Fruit fly (Drosophila melanogaster) whole organism, embryonic: ENCODE data around the gene Tre1.

Experiments
- CG10462 ChIP-seq: fragments of 200-800 bp; sonication (Bioruptor generic); optimal IDR thresholded peaks from 2 replicates; lab custom pipeline; 2016; ENCODE audit warnings: missing biosample characterization, missing genetic modification characterization
- CG11504 ChIP-seq: fragments of 200-800 bp; sonication (Bioruptor generic); optimal IDR thresholded peaks from 3 replicates; lab custom pipeline; 2019; ENCODE audit warnings: missing biosample characterization, mild to moderate bottlenecking, missing genetic modification characterization, moderate library complexity
- CG12155 ChIP-seq: fragments of 200-800 bp; sonication (Bioruptor generic); optimal IDR thresholded peaks from 3 replicates; lab custom pipeline; 2016; ENCODE audit warnings: missing biosample characterization, missing genetic modification characterization
- CG1233 ChIP-seq: fragments of 200-800 bp; sonication (Bioruptor generic); optimal IDR thresholded peaks from 4 replicates; lab custom pipeline; 2018; ENCODE audit warnings: missing biosample characterization, mild to moderate bottlenecking, missing genetic modification characterization
- CG13624 ChIP-seq: fragments of 200-800 bp; sonication (Bioruptor generic); optimal IDR thresholded peaks from 2 replicates; lab custom pipeline; 2016; ENCODE audit warnings: missing biosample characterization, missing genetic modification characterization
- CG17802 ChIP-seq: fragments of 200-800 bp; sonication (Bioruptor generic); optimal IDR thresholded peaks from 2 replicates; lab custom pipeline; 2018; ENCODE audit warnings: missing biosample characterization, mild to moderate bottlenecking, missing genetic modification characterization, moderate library complexity
- CG18619 ChIP-seq: fragments of 200-800 bp; sonication (Bioruptor generic); optimal IDR thresholded peaks from 3 replicates; lab custom pipeline; 2017; ENCODE audit warnings: missing biosample characterization, mild to moderate bottlenecking, missing genetic modification characterization
- CG30403 ChIP-seq: fragments of 200-800 bp; sonication (Bioruptor generic); optimal IDR thresholded peaks from 3 replicates; lab custom pipeline; 2016; ENCODE audit warnings: missing biosample characterization, missing genetic modification characterization
- CG31224 ChIP-seq: fragments of 200-800 bp; sonication (Bioruptor generic); IDR thresholded peaks from 2 replicates; pipeline ENCODE4 v1.3.6; 2022; ENCODE audit warnings: missing biosample characterization, missing genetic modification characterization
- CG31388 ChIP-seq: fragments of 200-800 bp; sonication (Bioruptor generic); optimal IDR thresholded peaks from 2 replicates; lab custom pipeline; 2016; ENCODE audit warnings: missing biosample characterization, missing genetic modification characterization
- CG31441 ChIP-seq: fragments of 200-800 bp; sonication (Bioruptor generic); IDR thresholded peaks from 2 replicates; pipeline ENCODE4 v1.3.6; 2022; ENCODE audit warnings: missing biosample characterization, missing genetic modification characterization
- CG32772 ChIP-seq: fragments of 200-800 bp; sonication (Bioruptor generic); IDR thresholded peaks from 2 replicates; pipeline ENCODE4 v1.3.6; 2022; ENCODE audit warnings: missing biosample characterization, missing genetic modification characterization
- CG3838 ChIP-seq: fragments of 200-800 bp; sonication (Bioruptor generic); optimal IDR thresholded peaks from 3 replicates; lab custom pipeline; 2016; ENCODE audit warnings: missing biosample characterization, missing genetic modification characterization
- CG4707 ChIP-seq: fragments of 200-800 bp; sonication (Bioruptor generic); optimal IDR thresholded peaks from 2 replicates; lab custom pipeline; 2018; ENCODE audit warnings: missing biosample characterization, mild to moderate bottlenecking, missing genetic modification characterization, moderate library complexity
- CG5180 ChIP-seq: fragments of 200-800 bp; sonication (Bioruptor generic); optimal IDR thresholded peaks from 3 replicates; lab custom pipeline; 2017; ENCODE audit warnings: missing biosample characterization, missing genetic modification characterization, mild to moderate bottlenecking, moderate library complexity, missing genetic modification reagents
- CG6654 ChIP-seq: fragments of 200-800 bp; sonication (Bioruptor generic); optimal IDR thresholded peaks from 2 replicates; lab custom pipeline; 2017; ENCODE audit warnings: missing biosample characterization, mild to moderate bottlenecking, missing genetic modification characterization
- CG7357 ChIP-seq: fragments of 200-800 bp; sonication (Bioruptor generic); IDR thresholded peaks from 3 replicates; pipeline ENCODE4 v1.3.6; 2022; ENCODE audit warnings: missing biosample characterization, missing genetic modification characterization
- CG9727 ChIP-seq: fragments of 200-800 bp; sonication (Bioruptor generic); optimal IDR thresholded peaks from 3 replicates; lab custom pipeline; 2017; ENCODE audit warnings: missing biosample characterization, mild to moderate bottlenecking, missing genetic modification characterization
- CrebB ChIP-seq: fragments of 200-800 bp; sonication (Bioruptor generic); optimal IDR thresholded peaks from 3 replicates; lab custom pipeline; 2018; ENCODE audit warnings: missing biosample characterization, mild to moderate bottlenecking, missing genetic modification characterization
- Dek ChIP-seq: fragments of 200-800 bp; sonication (Bioruptor generic); optimal IDR thresholded peaks from 3 replicates; lab custom pipeline; 2019; ENCODE audit warnings: missing biosample characterization, mild to moderate bottlenecking, missing genetic modification characterization, moderate library complexity
- Dfd ChIP-seq, 2 experiments: fragments of >200 bp; optimal IDR thresholded peaks; 2 replicates each; lab custom pipeline; 2017; ENCODE audit warnings: missing biosample characterization in 2 of 2, missing genetic modification characterization in 2 of 2
- E2f2 ChIP-seq: fragments of 200-800 bp; sonication (Bioruptor generic); IDR thresholded peaks from 2 replicates; pipeline ENCODE4 v1.3.6; 2022; ENCODE audit warnings: missing biosample characterization, missing genetic modification characterization
- HmgD ChIP-seq: fragments of 200-800 bp; sonication (Bioruptor generic); optimal IDR thresholded peaks from 3 replicates; lab custom pipeline; 2016; ENCODE audit warnings: missing biosample characterization, missing genetic modification characterization
- Lim3 ChIP-seq: fragments of 200-800 bp; sonication (Bioruptor generic); IDR thresholded peaks from 2 replicates; pipeline ENCODE4 v1.3.6; 2022; ENCODE audit warnings: missing biosample characterization, missing genetic modification characterization
- MBD-R2 ChIP-seq: fragments of 200-800 bp; sonication (Bioruptor generic); IDR thresholded peaks from 2 replicates; pipeline ENCODE4 v1.3.6; 2022; ENCODE audit warnings: missing biosample characterization, missing genetic modification characterization
- Meics ChIP-seq: fragments of 200-800 bp; sonication (Bioruptor generic); optimal IDR thresholded peaks from 2 replicates; lab custom pipeline; 2017; ENCODE audit warnings: missing biosample characterization, mild to moderate bottlenecking, missing genetic modification characterization
- Myb ChIP-seq: fragments of 200-800 bp; sonication (Bioruptor generic); optimal IDR thresholded peaks from 2 replicates; lab custom pipeline; 2016; ENCODE audit warnings: missing biosample characterization, missing genetic modification characterization
- Oli ChIP-seq: fragments of 200-800 bp; sonication (Bioruptor generic); optimal IDR thresholded peaks from 2 replicates; lab custom pipeline; 2018; ENCODE audit warnings: missing biosample characterization, mild to moderate bottlenecking, missing genetic modification characterization, moderate library complexity
- PHDP ChIP-seq: fragments of 200-800 bp; sonication (Bioruptor generic); optimal IDR thresholded peaks from 3 replicates; lab custom pipeline; 2018; ENCODE audit warnings: missing biosample characterization, mild to moderate bottlenecking, missing genetic modification characterization, moderate library complexity
- Pdp1 ChIP-seq, 2 experiments: fragments of 200-800 bp; sonication (Bioruptor generic); optimal IDR thresholded peaks; 3 replicates each; lab custom pipeline; 2016; ENCODE audit warnings: missing biosample characterization in 2 of 2, missing genetic modification characterization in 2 of 2, mild to moderate bottlenecking in 1 of 2, moderate library complexity in 1 of 2
- Scr ChIP-seq: fragments of 200-800 bp; sonication (Bioruptor generic); IDR thresholded peaks from 2 replicates; pipeline ENCODE4 v1.3.6; 2022; ENCODE audit warnings: missing biosample characterization, missing genetic modification characterization; ENCODE audit not compliant: partially characterized antibody
- Spps ChIP-seq: fragments of 200-800 bp; sonication (Bioruptor generic); optimal IDR thresholded peaks from 2 replicates; lab custom pipeline; 2018; ENCODE audit warnings: missing biosample characterization, mild to moderate bottlenecking, missing genetic modification characterization
- YL-1 ChIP-seq: fragments of 200-800 bp; sonication (Bioruptor generic); optimal IDR thresholded peaks from 3 replicates; lab custom pipeline; 2017; ENCODE audit warnings: missing biosample characterization, mild to moderate bottlenecking, missing genetic modification characterization
- ab ChIP-seq: fragments of 200-800 bp; sonication (Bioruptor generic); optimal IDR thresholded peaks from 2 replicates; lab custom pipeline; 2016; ENCODE audit warnings: missing biosample characterization, missing genetic modification characterization
- aop ChIP-seq: fragments of 200-800 bp; sonication (Bioruptor generic); IDR thresholded peaks from 2 replicates; pipeline ENCODE4 v1.3.6; 2022; ENCODE audit warnings: missing biosample characterization, missing genetic modification characterization
- bsh ChIP-seq, 2 experiments: fragments of 200-800 bp; sonication (Bioruptor generic); optimal IDR thresholded peaks; 2 replicates each; lab custom pipeline; 2017 to 2018; ENCODE audit warnings: mild to moderate bottlenecking in 2 of 2, missing biosample characterization in 2 of 2, missing genetic modification characterization in 2 of 2, moderate library complexity in 1 of 2
- dimm ChIP-seq: fragments of 200-800 bp; sonication (Bioruptor generic); IDR thresholded peaks from 2 replicates; pipeline ENCODE4 v1.3.6; 2022; ENCODE audit warnings: missing biosample characterization, missing genetic modification characterization
- dmrt99B ChIP-seq: fragments of 200-800 bp; sonication (Bioruptor generic); optimal IDR thresholded peaks from 2 replicates; lab custom pipeline; 2018; ENCODE audit warnings: missing biosample characterization, mild to moderate bottlenecking, missing genetic modification characterization, moderate library complexity
- fd3F ChIP-seq: fragments of 200-800 bp; sonication (Bioruptor generic); optimal IDR thresholded peaks from 2 replicates; lab custom pipeline; 2018; ENCODE audit warnings: missing biosample characterization, mild to moderate bottlenecking, missing genetic modification characterization, moderate library complexity
- klu ChIP-seq: fragments of 200-800 bp; sonication (Bioruptor generic); IDR thresholded peaks from 2 replicates; pipeline ENCODE4 v1.3.6; 2022; ENCODE audit warnings: missing biosample characterization, missing genetic modification characterization
- lab ChIP-seq: fragments of 200-800 bp; sonication (Bioruptor generic); optimal IDR thresholded peaks from 3 replicates; lab custom pipeline; 2017; ENCODE audit warnings: missing biosample characterization, missing genetic modification characterization, mild to moderate bottlenecking, moderate library complexity, missing genetic modification reagents
- lilli ChIP-seq: fragments of 200-800 bp; sonication (Bioruptor generic); optimal IDR thresholded peaks from 3 replicates; lab custom pipeline; 2016; ENCODE audit warnings: missing biosample characterization, missing genetic modification characterization
- luna ChIP-seq: fragments of 200-800 bp; sonication (Bioruptor generic); optimal IDR thresholded peaks from 2 replicates; lab custom pipeline; 2016; ENCODE audit warnings: missing biosample characterization, missing genetic modification characterization
- mirr ChIP-seq: fragments of 200-800 bp; sonication (Bioruptor generic); optimal IDR thresholded peaks from 3 replicates; lab custom pipeline; 2018; ENCODE audit warnings: missing biosample characterization, mild to moderate bottlenecking, missing genetic modification characterization
- pho ChIP-seq: fragments of 200-800 bp; sonication (Bioruptor generic); optimal IDR thresholded peaks from 2 replicates; lab custom pipeline; 2016; ENCODE audit warnings: missing biosample characterization, missing genetic modification characterization
- tgo ChIP-seq: fragments of 200-800 bp; sonication (Bioruptor generic); IDR thresholded peaks from 3 replicates; pipeline ENCODE4 v1.3.6; 2022; ENCODE audit warnings: missing biosample characterization, missing genetic modification characterization
- tio ChIP-seq: fragments of 200-800 bp; sonication (Bioruptor generic); optimal IDR thresholded peaks from 2 replicates; lab custom pipeline; 2017; ENCODE audit warnings: missing biosample characterization, missing genetic modification characterization, inconsistent platforms
- trem ChIP-seq: fragments of 200-800 bp; optimal IDR thresholded peaks from 3 replicates; lab custom pipeline; 2019; ENCODE audit warnings: missing biosample characterization, mild to moderate bottlenecking, missing genetic modification characterization, moderate library complexity
- ttk ChIP-seq: fragments of 200-800 bp; sonication (Bioruptor generic); IDR thresholded peaks from 2 replicates; pipeline ENCODE4 v2.1.2; 2022; ENCODE audit warnings: missing biosample characterization, missing genetic modification characterization
- vnd ChIP-seq: fragments of 200-800 bp; sonication (Bioruptor generic); IDR thresholded peaks from 3 replicates; pipeline ENCODE4 v1.3.6; 2022; ENCODE audit warnings: missing biosample characterization, missing genetic modification characterization; ENCODE audit not compliant: partially characterized antibody
- vvl ChIP-seq: fragments of 200-800 bp; sonication (Bioruptor generic); IDR thresholded peaks from 2 replicates; pipeline ENCODE4 v1.3.6; 2022; ENCODE audit warnings: missing biosample characterization, missing genetic modification characterization

The Tre1 gene

DNA sequence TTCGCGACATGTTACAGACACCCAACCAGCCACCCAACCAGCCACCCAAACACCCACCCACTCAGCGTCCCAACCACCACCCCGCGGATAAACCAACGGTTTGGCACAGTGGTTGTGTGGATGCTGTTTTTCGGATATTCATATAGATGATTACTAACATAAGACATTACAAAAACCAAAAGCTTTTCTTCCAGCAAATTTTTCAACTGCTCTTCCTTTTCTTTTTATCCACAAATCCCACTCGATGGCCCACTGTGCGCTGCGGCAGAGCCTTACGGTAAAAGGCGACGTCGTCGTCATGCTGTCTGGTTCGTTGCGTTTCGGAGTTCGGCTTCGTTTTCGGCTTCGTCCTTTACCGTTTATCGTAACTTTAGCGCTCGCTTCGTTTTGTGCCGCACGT lies 41.2 kb downstream of the Tre1 start (continued):
- peak; percentile 20; the same call in 1 of the 2 replicates for TF ChIP-seq E2f2 (GFP tag; lab: Robert Waterston, UW)
- peak; percentile 63 for TF ChIP-seq lilli (GFP tag; lab: Kevin White, UChicago)
- peak; percentile 57 for TF ChIP-seq CG32772 (GFP tag; lab: Robert Waterston, UW)
- TF ChIP-seq CG12155 (GFP tag; lab: Kevin White, UChicago), result peak; percentile 31
- no peak for TF ChIP-seq Lim3 (GFP tag; lab: Robert Waterston, UW)
- peak in 1 of 2 experiments; percentile 42 for TF ChIP-seq Pdp1 (GFP tag; optimal IDR thresholded peaks at IDR 0.05; lab: Kevin White, UChicago)
- peak; percentile 16 for TF ChIP-seq CG5180
- no peak for TF ChIP-seq aop (GFP tag; lab: Robert Waterston, UW)
- peak; percentile 84 for TF ChIP-seq vvl (GFP tag; lab: Robert Waterston, UW)
- TF ChIP-seq ab (GFP tag; lab: Kevin White, UChicago), result no peak
- no peak for TF ChIP-seq CG1233
- peak; percentile 64 for TF ChIP-seq Meics (GFP tag; lab: Kevin White, UChicago)
- TF ChIP-seq CG18619 (GFP tag; lab: Kevin White, UChicago), result peak; percentile 32
- TF ChIP-seq mirr, result peak; percentile 20
- peak; percentile 43 for TF ChIP-seq CG11504 (tag; lab: Kevin White, UChicago)
- TF ChIP-seq dmrt99B (tag; lab: Kevin White, UChicago), result peak; percentile 51
- peak; percentile 56 for TF ChIP-seq PHDP (tag; lab: Kevin White, UChicago)
- TF ChIP-seq CG4707 (GFP tag; lab: Kevin White, UChicago), result peak; percentile 95
- peak; percentile 15 for TF ChIP-seq CG17802
- peak; percentile 40 for TF ChIP-seq CG6654
- TF ChIP-seq Myb (GFP tag; lab: Kevin White, UChicago), result peak; percentile 27
- TF ChIP-seq Dfd (GFP tag; optimal IDR thresholded peaks at IDR 0.05; lab: Kevin White, UChicago), result no peak
- peak; percentile 85 for TF ChIP-seq lab (GFP tag; lab: Kevin White, UChicago)
- TF ChIP-seq Spps, result peak; percentile 11
- TF ChIP-seq CG13624 (GFP tag; lab: Kevin White, UChicago), result no peak
- no peak for TF ChIP-seq YL-1 (GFP tag; lab: Kevin White, UChicago)
- TF ChIP-seq HmgD (GFP tag; lab: Kevin White, UChicago), result peak; percentile 37
- peak; percentile 59 for TF ChIP-seq ttk (GFP tag; lab: Robert Waterston, UW)
- no peak for TF ChIP-seq CG31388 (GFP tag; lab: Kevin White, UChicago)
- no peak for TF ChIP-seq vnd (GFP tag; lab: Robert Waterston, UW)
- TF ChIP-seq CG7357, result peak; percentile 52; the same call in 2 of the 3 replicates
- 0 out of 2 replicates have a peak, but pooled peaks have one; percentile 3 for TF ChIP-seq dimm (GFP tag; lab: Robert Waterston, UW)
- TF ChIP-seq CG10462 (GFP tag; lab: Kevin White, UChicago), result peak; percentile 9
- TF ChIP-seq CG31224 (GFP tag; lab: Robert Waterston, UW), result peak; percentile 26; the same call in 1 of the 2 replicates
- no peak for TF ChIP-seq CG31441 (GFP tag; lab: Robert Waterston, UW)
- no peak for TF ChIP-seq luna
- TF ChIP-seq trem, result no peak
- TF ChIP-seq tio (GFP tag; lab: Kevin White, UChicago), result peak; percentile 13
- TF ChIP-seq tgo (GFP tag; lab: Robert Waterston, UW), result peak; percentile 48
- TF ChIP-seq pho, result peak; percentile 39
- TF ChIP-seq CrebB, result peak; percentile 14
- peak; percentile 32 for TF ChIP-seq fd3F (GFP tag; lab: Kevin White, UChicago)
- no peak for TF ChIP-seq Scr (GFP tag; lab: Robert Waterston, UW)
- TF ChIP-seq klu, result 0 out of 2 replicates have a peak, but pooled peaks have one; percentile 27
- peak; percentile 51 for TF ChIP-seq Dek (tag; lab: Kevin White, UChicago)
- peak in 1 of 2 experiments; percentile 70 for TF ChIP-seq bsh (GFP tag; optimal IDR thresholded peaks at IDR 0.05; lab: Kevin White, UChicago)
- TF ChIP-seq CG9727 (GFP tag; lab: Kevin White, UChicago), result peak; percentile 42
- peak; percentile 52 for TF ChIP-seq Oli (tag; lab: Kevin White, UChicago)
- peak; percentile 34; the same call in 1 of the 2 replicates for TF ChIP-seq MBD-R2
- TF ChIP-seq CG3838 (GFP tag; lab: Kevin White, UChicago), result no peak
- TF ChIP-seq CG30403 (GFP tag; lab: Kevin White, UChicago), result peak; percentile 28
